Fruit fly (Drosophila melanogaster): ENCODE data around the gene Cf2.

The Cf2 gene

dm6 chr2L:4861503-4861902, 21.4 kb downstream of the Cf2 start (continued):
- TF ChIP-seq Dp (GFP tag; optimal IDR thresholded peaks at IDR 0.05) (no peak), Nf-YB (GFP tag; optimal IDR thresholded peaks at IDR 0.05) (no peak), hth (optimal IDR thresholded peaks at IDR 0.05) (no peak), Dll (GFP tag; IDR thresholded peaks at IDR 0.05; ENCODE audit: partially characterized antibody) (no peak), CG7745 (tag; optimal IDR thresholded peaks at IDR 0.05) (no peak), ham (GFP tag; IDR thresholded peaks at IDR 0.05) (no peak), Hmr (GFP tag; optimal IDR thresholded peaks at IDR 0.05) (peak; percentile 23), Usf (GFP tag; optimal IDR thresholded peaks at IDR 0.05) (no peak), tap (tag; optimal IDR thresholded peaks at IDR 0.05) (peak; percentile 30), CG17361 (GFP tag; IDR thresholded peaks at IDR 0.05) (no peak; the same call in 2 of the 3 replicates), Lhr (GFP tag; optimal IDR thresholded peaks at IDR 0.05) (no peak), zfh2 (GFP tag; optimal IDR thresholded peaks at IDR 0.05) (no peak), CG10979 (tag; optimal IDR thresholded peaks at IDR 0.05) (no peak), scrt (GFP tag; optimal IDR thresholded peaks at IDR 0.05) (peak; percentile 39), CG30431 (GFP tag; optimal IDR thresholded peaks at IDR 0.05) (no peak), tup (GFP tag; optimal IDR thresholded peaks at IDR 0.05) (no peak), CG10431 (GFP tag; optimal IDR thresholded peaks at IDR 0.05) (no peak), BtbVII (GFP tag; optimal IDR thresholded peaks at IDR 0.05) (peak; percentile 15), CG13123 (GFP tag; optimal IDR thresholded peaks at IDR 0.05) (no peak), Hr39 (optimal IDR thresholded peaks at IDR 0.05) (no peak), Optix (GFP tag; IDR thresholded peaks at IDR 0.05) (peak; percentile 31; the same call in 1 of the 3 replicates), fru (optimal IDR thresholded peaks at IDR 0.05) (no peak), CG31365 (tag; optimal IDR thresholded peaks at IDR 0.05) (no peak), gcm2 (GFP tag; optimal IDR thresholded peaks at IDR 0.05) (no peak), CG9797 (GFP tag; optimal IDR thresholded peaks at IDR 0.05) (no peak), tin (GFP tag; optimal IDR thresholded peaks at IDR 0.05) (no peak), CG31224 (GFP tag; IDR thresholded peaks at IDR 0.05) (peak; percentile 21; the same call in 1 of the 2 replicates), Dfd (GFP tag; optimal IDR thresholded peaks at IDR 0.05) (no peak), wdn (GFP tag; IDR thresholded peaks at IDR 0.05) (no peak), CG11695 (GFP tag; IDR thresholded peaks at IDR 0.05) (0 out of 3 replicates have a peak, but pooled peaks have one; percentile 27), CG7271 (tag; optimal IDR thresholded peaks at IDR 0.05) (no peak), CG4820 (GFP tag; optimal IDR thresholded peaks at IDR 0.05) (no peak), CG16863 (GFP tag; optimal IDR thresholded peaks at IDR 0.05) (no peak), Lpt (GFP tag; optimal IDR thresholded peaks at IDR 0.05) (no peak), CG17912 (GFP tag; optimal IDR thresholded peaks at IDR 0.05) (no peak), Lim3 (GFP tag; IDR thresholded peaks at IDR 0.05) (no peak), CG17612 (GFP tag; IDR thresholded peaks at IDR 0.05) (no peak), Eip74EF (GFP tag; optimal IDR thresholded peaks at IDR 0.05) (no peak), CG7839 (tag; optimal IDR thresholded peaks at IDR 0.05) (peak; percentile 36), CoRest (tag; optimal IDR thresholded peaks at IDR 0.05) (peak; percentile 5), HLH4C (GFP tag; IDR thresholded peaks at IDR 0.05; ENCODE audit: partially characterized antibody) (no peak), CG12769 (tag; optimal IDR thresholded peaks at IDR 0.05) (no peak), cad (GFP tag; optimal IDR thresholded peaks at IDR 0.05) (no peak), CG6683 (GFP tag; optimal IDR thresholded peaks at IDR 0.05) (no peak), Fer3 (tag; optimal IDR thresholded peaks at IDR 0.05) (peak; percentile 63), CG5245 (GFP tag; optimal IDR thresholded peaks at IDR 0.05) (no peak), NC2α (GFP tag; optimal IDR thresholded peaks at IDR 0.05) (no peak), grau (tag; optimal IDR thresholded peaks at IDR 0.05) (peak; percentile 60), CG43689 (GFP tag; IDR thresholded peaks at IDR 0.05) (no peak), cato (GFP tag; optimal IDR thresholded peaks at IDR 0.05; ENCODE audit: borderline replicate concordance) (no peak), otp (GFP tag; IDR thresholded peaks at IDR 0.05) (0 out of 3 replicates have a peak, but pooled peaks have one; percentile 29), Antp (GFP tag; optimal IDR thresholded peaks at IDR 0.05) (no peak)
